Worm (Caenorhabditis elegans): Measurements from ENCODE around the gene C27H6.9.

C27H6.9 gene

DNA sequence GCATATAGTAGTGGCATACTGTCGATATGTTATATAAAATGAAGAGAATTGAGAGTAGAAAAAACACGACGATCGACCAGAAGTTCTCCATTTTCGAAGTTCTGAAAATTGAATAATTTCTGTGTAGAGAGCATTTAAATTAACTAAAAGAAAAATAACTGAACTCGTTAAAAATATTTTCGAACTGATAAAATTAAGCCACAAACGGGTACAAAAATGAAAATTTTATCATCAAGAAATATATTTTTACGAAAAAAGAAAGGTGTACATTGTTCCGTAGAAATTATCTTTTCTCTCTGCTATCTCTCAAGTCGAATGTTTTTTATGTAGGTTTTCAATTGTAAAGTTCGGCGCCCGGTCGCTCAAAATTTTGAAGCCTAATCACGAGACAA, 48.3 kb downstream of the C27H6.9 start, which contains the start of gene acl-2:
Gene acl-2, minus strand, starts transcription at position 101 of the 392 bp plus-strand sequence.
- TF ChIP-seq aha-1 (tag; optimal IDR thresholded peaks at IDR 0.05): no peak
- TF ChIP-seq mab-9 (GFP tag; IDR thresholded peaks at IDR 0.05): no peak
- peak in 1 of 6 experiments; percentile 12 for TF ChIP-seq elt-3 (tag; optimal IDR thresholded peaks at IDR 0.05)
- no peak for TF ChIP-seq sup-37 (GFP tag; optimal IDR thresholded peaks at IDR 0.05)
- TF ChIP-seq lin-14 (GFP tag; optimal IDR thresholded peaks at IDR 0.05): no peak
- TF ChIP-seq blmp-1 (tag; optimal IDR thresholded peaks at IDR 0.05): peak; percentile 38
- no peak for TF ChIP-seq sptf-1 (tag; optimal IDR thresholded peaks at IDR 0.05)
- TF ChIP-seq unc-130 (tag; optimal IDR thresholded peaks at IDR 0.05): no peak

DNA sequence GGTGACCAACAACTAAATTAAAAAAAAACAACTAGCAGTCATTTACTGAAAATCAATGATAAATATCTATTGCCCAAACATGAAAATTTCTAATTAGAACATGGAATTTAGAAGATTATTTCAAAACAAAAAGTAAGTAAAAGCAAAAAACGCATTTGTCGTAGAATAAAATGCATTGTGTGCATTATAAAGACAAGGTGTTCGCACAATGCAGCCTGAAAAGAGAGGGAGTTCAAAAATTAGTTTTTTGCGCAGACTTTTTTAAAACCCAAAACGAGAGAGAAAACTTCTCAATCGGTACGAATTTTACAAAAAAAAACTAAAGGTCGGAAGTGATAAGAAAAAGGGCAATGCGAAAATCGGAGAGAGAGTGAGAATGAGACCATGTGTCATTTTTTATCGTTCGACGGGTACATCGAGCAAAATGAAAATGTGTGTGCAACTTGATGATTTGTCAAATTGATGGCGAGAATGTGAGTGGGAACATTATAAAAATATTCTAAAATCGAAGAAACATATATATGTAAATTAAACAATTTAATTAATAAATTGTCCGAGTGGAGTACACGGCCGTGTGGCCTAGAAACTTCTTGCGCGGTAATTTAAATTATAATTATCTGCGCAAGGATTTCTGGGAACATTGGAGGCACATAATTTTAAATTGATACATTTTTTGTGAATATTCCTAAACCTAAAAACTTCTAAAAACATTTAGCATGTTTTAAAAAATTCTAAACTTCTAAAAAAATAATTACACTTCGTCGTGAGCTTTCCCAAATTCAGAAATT, 48.9 kb downstream of the C27H6.9 start:
- no peak for TF ChIP-seq sptf-1 (tag; optimal IDR thresholded peaks at IDR 0.05)
- no peak for TF ChIP-seq nhr-12 (tag; optimal IDR thresholded peaks at IDR 0.05)
- TF ChIP-seq ceh-82 (tag; optimal IDR thresholded peaks at IDR 0.05): peak in 2 of 3 experiments; percentile 18 to 21
- no peak for TF ChIP-seq ets-5 (GFP tag; IDR thresholded peaks at IDR 0.05)
- no peak for TF ChIP-seq hpl-2 (GFP tag; optimal IDR thresholded peaks at IDR 0.05)
- peak; percentile 29 for TF ChIP-seq blmp-1 (tag; optimal IDR thresholded peaks at IDR 0.05)
- no peak for TF ChIP-seq hlh-4 (tag; optimal IDR thresholded peaks at IDR 0.05)
- TF ChIP-seq F16B12.6 (tag; optimal IDR thresholded peaks at IDR 0.05): peak; percentile 92
- peak; percentile 25 for TF ChIP-seq swsn-7 (tag; optimal IDR thresholded peaks at IDR 0.05)
- no peak for TF ChIP-seq tlp-1 (tag; optimal IDR thresholded peaks at IDR 0.05)
- peak; percentile 59 for TF ChIP-seq lin-13 (GFP tag; optimal IDR thresholded peaks at IDR 0.05)
- TF ChIP-seq unc-98 (GFP tag; IDR thresholded peaks at IDR 0.05): no peak
- peak; percentile 36 for TF ChIP-seq C16A3.4 (tag; optimal IDR thresholded peaks at IDR 0.05)
- TF ChIP-seq efl-3 (GFP tag; optimal IDR thresholded peaks at IDR 0.05): no peak
- no peak for TF ChIP-seq zip-4 (GFP tag; optimal IDR thresholded peaks at IDR 0.05)
- TF ChIP-seq lin-35 (GFP tag; optimal IDR thresholded peaks at IDR 0.05): peak; percentile 94 to 96
- no peak for TF ChIP-seq unc-62 (GFP tag; optimal IDR thresholded peaks at IDR 0.05)
- peak; percentile 60 for TF ChIP-seq ceh-90 (tag; optimal IDR thresholded peaks at IDR 0.05)
- peak; percentile 91 to 95 (median 93) for TF ChIP-seq dpl-1 (GFP tag; optimal IDR thresholded peaks at IDR 0.05)
- TF ChIP-seq hlh-17 (GFP tag; optimal IDR thresholded peaks at IDR 0.05; ENCODE audit: borderline replicate concordance): no peak
- TF ChIP-seq jun-1 (tag; optimal IDR thresholded peaks at IDR 0.05): peak; percentile 51
- peak; percentile 29 for TF ChIP-seq nhr-77 (tag; optimal IDR thresholded peaks at IDR 0.05)
- TF ChIP-seq elt-2 (tag; optimal IDR thresholded peaks at IDR 0.05): peak; percentile 40
- no peak for TF ChIP-seq ceh-88 (GFP tag; IDR thresholded peaks at IDR 0.05)
- TF ChIP-seq C34B4.2 (tag; optimal IDR thresholded peaks at IDR 0.05): no peak
- TF ChIP-seq nhr-20 (tag; optimal IDR thresholded peaks at IDR 0.05): peak; percentile 55
- TF ChIP-seq egl-13 (tag; optimal IDR thresholded peaks at IDR 0.05): no peak
- TF ChIP-seq fos-1 (tag; optimal IDR thresholded peaks at IDR 0.05): no peak
- TF ChIP-seq lin-14 (GFP tag; optimal IDR thresholded peaks at IDR 0.05): peak; percentile 36
- TF ChIP-seq ztf-4 (tag; optimal IDR thresholded peaks at IDR 0.05): no peak
- TF ChIP-seq nhr-85 (tag): peak; percentile 84
- TF ChIP-seq rnt-1 (tag; optimal IDR thresholded peaks at IDR 0.05): peak; percentile 18
- no peak for TF ChIP-seq pag-3 (tag; optimal IDR thresholded peaks at IDR 0.05; ENCODE audit: borderline replicate concordance, insufficient read depth)
- TF ChIP-seq pax-3 (tag; optimal IDR thresholded peaks at IDR 0.05): no peak
- peak; percentile 30; the same call in 1 of the 2 replicates for TF ChIP-seq isw-1 (GFP tag; IDR thresholded peaks at IDR 0.05)
- TF ChIP-seq zag-1 (tag; optimal IDR thresholded peaks at IDR 0.05): no peak
- TF ChIP-seq mep-1 (tag; optimal IDR thresholded peaks at IDR 0.05): peak; percentile 60
- peak; percentile 33 for TF ChIP-seq lir-3 (tag; optimal IDR thresholded peaks at IDR 0.05; ENCODE audit: poor library complexity)
- TF ChIP-seq nhr-84 (tag; optimal IDR thresholded peaks at IDR 0.05): no peak
- peak; percentile 58 for TF ChIP-seq nhr-90 (tag; optimal IDR thresholded peaks at IDR 0.05; ENCODE audit: poor library complexity)
- peak; percentile 5 for TF ChIP-seq lin-39 (tag; optimal IDR thresholded peaks at IDR 0.05)
- TF ChIP-seq fkh-8 (tag; optimal IDR thresholded peaks at IDR 0.05): no peak
- TF ChIP-seq nhr-19 (GFP tag; conservative IDR thresholded peaks at IDR 0.05): peak; percentile 54
